Worm (Caenorhabditis elegans) whole organism, early embryonic: ENCODE data around the gene C11E4.6.
A peak's percentile ranks its signal among the peaks of the same experiment; 100 is the strongest.
"Not testable (repeated sequence)": the region's sequence is repeated elsewhere in the genome, so short reads cannot be mapped to it uniquely, and the experiment has no call there.

Source experiments
- B0310.2 ChIP-seq: sonication (generic microtip); optimal IDR thresholded peaks from 2 replicates; lab custom pipeline; 2016; ENCODE audit warnings: mild to moderate bottlenecking, missing genetic modification characterization, missing compliant biosample characterization
- F13C5.2 ChIP-seq: sonication (generic microtip); optimal IDR thresholded peaks from 2 replicates; lab custom pipeline; 2017; ENCODE audit warnings: mild to moderate bottlenecking, missing genetic modification characterization, inconsistent platforms, missing compliant biosample characterization
- aly-1 ChIP-seq: sonication (generic microtip); optimal IDR thresholded peaks from 2 replicates; lab custom pipeline; 2016; ENCODE audit warnings: missing genetic modification characterization, missing compliant biosample characterization
- ama-1 ChIP-seq: fragments of 150-350 bp; optimal IDR thresholded peaks from 2 replicates; lab custom pipeline; 2014
- ceh-13 ChIP-seq: fragments of 200-800 bp; sonication (Bioruptor generic); optimal IDR thresholded peaks from 2 replicates; lab custom pipeline; 2018; ENCODE audit warnings: mild to moderate bottlenecking, missing genetic modification characterization, missing compliant biosample characterization
- ceh-36 ChIP-seq: sonication (generic microtip); optimal IDR thresholded peaks from 2 replicates; lab custom pipeline; 2016; ENCODE audit warnings: missing genetic modification characterization, inconsistent platforms, missing compliant biosample characterization
- ets-7 ChIP-seq: sonication (generic microtip); optimal IDR thresholded peaks from 2 replicates; lab custom pipeline; 2016; ENCODE audit warnings: missing genotype, missing genetic modification characterization, missing compliant biosample characterization
- flt-1 ChIP-seq: fragments of 200-800 bp; sonication (Bioruptor generic); IDR thresholded peaks from 2 replicates; pipeline ENCODE4 v1.3.6; 2022; ENCODE audit warnings: missing genetic modification characterization, missing compliant biosample characterization
- hmbx-1 ChIP-seq: sonication (generic microtip); optimal IDR thresholded peaks from 2 replicates; lab custom pipeline; 2016; ENCODE audit warnings: mild to moderate bottlenecking, missing genetic modification characterization, missing compliant biosample characterization
- hmg-4 ChIP-seq: fragments of 200-800 bp; sonication (Bioruptor generic); optimal IDR thresholded peaks from 2 replicates; lab custom pipeline; 2018; ENCODE audit warnings: mild to moderate bottlenecking, missing genetic modification characterization, missing compliant biosample characterization
- hnd-1 ChIP-seq: sonication (generic microtip); optimal IDR thresholded peaks from 2 replicates; lab custom pipeline; 2016; ENCODE audit warnings: missing genetic modification characterization, missing compliant biosample characterization
- pes-1 ChIP-seq: fragments of 200-800 bp; sonication (Bioruptor generic); IDR thresholded peaks from 2 replicates; pipeline ENCODE4 v1.3.6; 2022; ENCODE audit warnings: missing genetic modification reagents, missing genetic modification characterization, missing compliant biosample characterization
- scrt-1 ChIP-seq: fragments of 200-800 bp; sonication (Bioruptor generic); IDR thresholded peaks from 2 replicates; pipeline ENCODE4 v1.3.6; 2022; ENCODE audit warnings: missing genetic modification characterization, missing compliant biosample characterization
- sea-1 ChIP-seq: fragments of 200-800 bp; sonication (Bioruptor generic); conservative IDR thresholded peaks from 2 replicates; pipeline ENCODE4 v1.3.6; 2022; ENCODE audit warnings: missing genetic modification characterization, missing compliant biosample characterization
- tbx-11 ChIP-seq: fragments of 200-800 bp; sonication (Bioruptor generic); IDR thresholded peaks from 2 replicates; pipeline ENCODE4 v1.3.6; 2022; ENCODE audit warnings: missing genetic modification characterization, missing compliant biosample characterization
- tbx-37 ChIP-seq: fragments of 200-800 bp; sonication (Bioruptor generic); conservative IDR thresholded peaks from 2 replicates; pipeline ENCODE4 v1.3.6; 2022; ENCODE audit warnings: missing genetic modification reagents, missing genetic modification characterization, missing compliant biosample characterization
- tra-4 ChIP-seq: sonication (generic microtip); optimal IDR thresholded peaks from 2 replicates; lab custom pipeline; 2017; ENCODE audit warnings: missing genetic modification characterization, missing compliant biosample characterization

The C11E4.6 gene

ce11 chrX:9608127-9608526, 2.2 kb upstream of the C11E4.6 start:
- TF ChIP-seq aly-1, result no peak
- TF ChIP-seq ceh-13, result no peak
- no peak for TF ChIP-seq ceh-36
- no peak for TF ChIP-seq hmbx-1 (tag; lab: Kevin White, UChicago)
- TF ChIP-seq pes-1, result no peak
- TF ChIP-seq sea-1 (GFP tag; lab: Robert Waterston, UW), result no peak
- TF ChIP-seq F13C5.2, result no peak

ce11 chrX:9616919-9617318, 6.6 kb downstream of the C11E4.6 start, which contains the start of gene C11E4.7:
Gene C11E4.7, plus strand, starts transcription at chrX:9617219.
- no peak for TF ChIP-seq hnd-1
- TF ChIP-seq ama-1 (lab: Kevin White, UChicago), result no peak
- no peak for TF ChIP-seq pes-1
- no peak for TF ChIP-seq aly-1
- TF ChIP-seq hmg-4 (GFP tag; lab: Kevin White, UChicago), result no peak
- TF ChIP-seq ets-7 (tag; lab: Kevin White, UChicago), result no peak
- TF ChIP-seq hmbx-1 (tag; lab: Kevin White, UChicago), result no peak
- no peak for TF ChIP-seq scrt-1 (GFP tag; lab: Robert Waterston, UW)
- TF ChIP-seq flt-1 (GFP tag; lab: Robert Waterston, UW), result no peak
- no peak for TF ChIP-seq tra-4
- TF ChIP-seq sea-1 (GFP tag; lab: Robert Waterston, UW), result no peak
- no peak for TF ChIP-seq tbx-11 (GFP tag; lab: Robert Waterston, UW)
- TF ChIP-seq tbx-37 (GFP tag; lab: Robert Waterston, UW), result no peak
- no peak for TF ChIP-seq ceh-36
- TF ChIP-seq F13C5.2, result no peak
- TF ChIP-seq ceh-13, result no peak
- TF ChIP-seq B0310.2 (tag; lab: Kevin White, UChicago), result no peak

ce11 chrX:9620136-9620535, 9.8 kb downstream of the C11E4.6 start, which contains the start of gene C11E4.8:
Gene C11E4.8, plus strand, starts transcription at chrX:9620436.
- TF ChIP-seq aly-1, result no peak
- TF ChIP-seq hmbx-1 (tag; lab: Kevin White, UChicago), result no peak
- no peak for TF ChIP-seq ama-1 (lab: Kevin White, UChicago)

- TF ChIP-seq flt-1 (GFP tag; lab: Robert Waterston, UW) (no peak), tra-4 (no peak), hmbx-1 (tag; lab: Kevin White, UChicago) (no peak), ceh-13 (peak; percentile 9), tbx-11 (GFP tag; lab: Robert Waterston, UW) (peak; percentile 72), B0310.2 (tag; lab: Kevin White, UChicago) (no peak), hnd-1 (peak; percentile 29), ama-1 (lab: Kevin White, UChicago) (no peak), sea-1 (GFP tag; lab: Robert Waterston, UW) (peak; percentile 62; the same call in 1 of the 2 replicates), hmg-4 (GFP tag; lab: Kevin White, UChicago) (no peak), aly-1 (peak; percentile 66), pes-1 (no peak; the same call in none of the 2 replicates), ceh-36 (peak; percentile 18), F13C5.2 (no peak), scrt-1 (GFP tag; lab: Robert Waterston, UW) (peak; percentile 56; the same call in 1 of the 2 replicates), tbx-37 (GFP tag; lab: Robert Waterston, UW) (peak; percentile 47; the same call in 1 of the 2 replicates), ets-7 (tag; lab: Kevin White, UChicago) (no peak)
These were observed 12.2 kb downstream of the C11E4.6 start for ce11 chrX:9622609-9623008.

- TF ChIP-seq hmbx-1 (tag; lab: Kevin White, UChicago); tra-4; aly-1: not testable (repeated sequence)
These were observed 15.5 kb downstream of the C11E4.6 start, which contains the start of gene F34H10.1 for ce11 chrX:9625824-9626223. Gene F34H10.1, plus strand, starts transcription at chrX:9626124.

- TF ChIP-seq pes-1 (no peak), ceh-36 (no peak), aly-1 (no peak), tra-4 (no peak), flt-1 (GFP tag; lab: Robert Waterston, UW) (no peak)
These were observed 19.2 kb downstream of the C11E4.6 start for ce11 chrX:9629552-9629951.

- TF ChIP-seq B0310.2 (tag; lab: Kevin White, UChicago), result no peak
- TF ChIP-seq tbx-37 (GFP tag; lab: Robert Waterston, UW), result no peak
- TF ChIP-seq ets-7 (tag; lab: Kevin White, UChicago), result no peak
- no peak for TF ChIP-seq ceh-13
- no peak for TF ChIP-seq pes-1
- TF ChIP-seq hmg-4 (GFP tag; lab: Kevin White, UChicago), result no peak
- TF ChIP-seq aly-1, result no peak
- no peak for TF ChIP-seq tbx-11 (GFP tag; lab: Robert Waterston, UW)
- no peak for TF ChIP-seq tra-4
- TF ChIP-seq hnd-1, result no peak
- no peak for TF ChIP-seq scrt-1 (GFP tag; lab: Robert Waterston, UW)
- no peak for TF ChIP-seq flt-1 (GFP tag; lab: Robert Waterston, UW)
- no peak for TF ChIP-seq ceh-36
- TF ChIP-seq F13C5.2, result no peak
- no peak for TF ChIP-seq sea-1 (GFP tag; lab: Robert Waterston, UW)
These were observed 24.6 kb downstream of the C11E4.6 start, which contains the start of gene F34H10.3 for ce11 chrX:9634925-9635324. Gene F34H10.3, minus strand, starts transcription at chrX:9635025.

- TF ChIP-seq pes-1 (no peak), B0310.2 (tag; lab: Kevin White, UChicago) (no peak), tbx-37 (GFP tag; lab: Robert Waterston, UW) (no peak), ama-1 (lab: Kevin White, UChicago) (no peak), sea-1 (GFP tag; lab: Robert Waterston, UW) (no peak), hnd-1 (no peak), ceh-13 (no peak), flt-1 (GFP tag; lab: Robert Waterston, UW) (no peak), scrt-1 (GFP tag; lab: Robert Waterston, UW) (no peak), ceh-36 (no peak), ets-7 (tag; lab: Kevin White, UChicago) (no peak), tra-4 (no peak), aly-1 (no peak), hmbx-1 (tag; lab: Kevin White, UChicago) (no peak), hmg-4 (GFP tag; lab: Kevin White, UChicago) (no peak)
These were observed 25.0 kb downstream of the C11E4.6 start, which contains the start of gene F34H10.5 for ce11 chrX:9635376-9635775. Gene F34H10.5, plus strand, starts transcription at chrX:9635676.
